Worm (Caenorhabditis elegans): ENCODE measurements around the gene pgp-5.

ce11 chrX:10821160-10821559 lies 37.9 kb downstream of the pgp-5 start:
- TF ChIP-seq K12H6.12 (tag; optimal IDR thresholded peaks at IDR 0.05) (peak; percentile 11), snpc-1.1 (tag; optimal IDR thresholded peaks at IDR 0.05; ENCODE audit: insufficient read depth) (no peak), egrh-3 (GFP tag; IDR thresholded peaks at IDR 0.05) (peak; percentile 10; the same call in 1 of the 2 replicates), nfya-1 (tag; optimal IDR thresholded peaks at IDR 0.05; ENCODE audit: borderline replicate concordance, insufficient read depth) (no peak), madf-3 (GFP tag; IDR thresholded peaks at IDR 0.05) (no peak), ama-1 (optimal IDR thresholded peaks at IDR 0.05) (no peak), ama-1 (GFP tag; optimal IDR thresholded peaks at IDR 0.05) (peak; percentile 40 to 91)
